Fruit fly (Drosophila melanogaster): ENCODE measurements around the gene CG42564.

DNA sequence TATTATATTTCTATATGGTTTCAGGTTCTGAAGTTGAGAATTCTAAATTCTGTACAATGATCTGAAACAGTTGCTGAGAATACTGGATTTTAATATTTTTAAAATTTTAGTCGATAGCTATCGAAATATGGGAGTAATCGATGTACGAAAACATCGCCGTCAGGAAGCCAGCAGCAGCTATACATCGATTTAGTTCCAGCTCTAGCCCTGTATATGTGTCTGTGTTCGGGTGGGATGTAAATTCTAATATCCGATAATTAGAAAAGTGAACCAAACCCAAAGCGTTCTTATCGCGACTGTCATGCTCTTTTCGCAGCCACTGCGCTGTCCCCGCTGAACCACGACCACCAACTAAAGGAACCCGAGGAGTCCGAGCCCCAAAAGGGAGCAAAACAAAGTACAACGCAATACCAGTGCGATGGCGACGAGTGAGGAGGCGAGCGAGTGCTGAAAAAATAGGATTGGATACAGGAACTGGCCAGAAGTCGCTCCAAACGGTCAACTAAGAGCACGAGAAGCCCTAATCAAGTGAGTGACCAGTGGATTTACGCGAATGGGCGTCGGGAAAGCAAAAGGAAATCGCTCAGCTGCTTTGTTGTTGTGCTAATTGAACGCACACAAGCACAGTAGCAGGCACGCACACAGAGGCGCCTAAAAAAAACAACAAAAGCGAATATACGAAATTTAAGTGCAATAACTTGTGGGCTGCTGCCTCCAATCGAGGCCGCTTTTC, 8.6 kb downstream of the CG42564 start, which contains the start of gene gzl:
- TF ChIP-seq h (optimal IDR thresholded peaks at IDR 0.05) (no peak), Sin3A (optimal IDR thresholded peaks at IDR 0.05) (no peak), ttk (optimal IDR thresholded peaks at IDR 0.05) (no peak), psq (optimal IDR thresholded peaks at IDR 0.05) (no peak), insv (optimal IDR thresholded peaks at IDR 0.05) (no peak)
